Worm (Caenorhabditis elegans): ENCODE measurements around the gene try-13.

try-13 gene

DNA sequence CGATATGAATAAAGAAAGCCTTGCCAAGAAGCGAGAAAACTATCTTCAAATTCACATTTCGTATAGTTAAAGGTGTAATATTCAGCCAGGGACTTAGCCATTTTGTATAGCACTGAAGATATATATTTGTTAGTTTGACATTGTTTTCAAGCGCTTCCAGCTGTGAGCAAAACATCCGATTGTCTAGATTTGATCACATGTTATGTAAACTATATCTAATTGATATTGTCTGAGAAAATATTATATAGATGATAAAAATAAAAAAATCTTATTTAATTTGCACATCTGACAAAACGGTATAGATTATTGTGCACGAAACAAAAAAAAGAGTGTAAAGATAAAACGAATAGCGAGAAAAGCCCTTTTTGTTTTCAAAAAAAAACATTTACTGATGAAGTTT lies 24.8 kb downstream of the try-13 start, which contains the start of gene srh-89:
TSS of gene srh-89 (minus strand) at position 101 of the 400 bp plus-strand sequence.
- no peak for TF ChIP-seq hmg-1.1 (GFP tag; IDR thresholded peaks at IDR 0.05)

DNA sequence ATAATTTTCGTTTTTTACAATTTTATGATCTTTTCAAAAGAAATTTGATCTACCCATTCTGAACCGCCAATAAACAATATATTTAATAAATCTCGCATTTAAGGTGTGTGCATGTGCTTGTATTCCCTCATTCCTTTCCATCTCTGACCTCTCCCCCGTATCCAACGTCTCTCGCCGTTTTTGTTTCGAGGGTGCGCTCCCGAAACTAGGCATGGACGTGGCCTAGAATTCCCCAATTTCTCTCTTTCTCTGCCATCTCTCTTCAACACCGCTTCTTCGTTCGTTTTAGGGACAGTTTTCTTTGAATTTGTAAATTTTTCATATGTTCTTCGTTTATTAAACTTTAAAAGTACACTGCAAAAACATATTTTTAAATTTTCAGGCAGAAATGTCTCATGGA lies 25.6 kb downstream of the try-13 start, which contains the start of gene F25E5.1:
TSS of gene F25E5.1 (plus strand) at position 376 of the 400 bp plus-strand sequence.
- TF ChIP-seq nhr-25 (tag; optimal IDR thresholded peaks at IDR 0.05; ENCODE audit: borderline replicate concordance, insufficient read depth) (no peak), rbr-2 (tag; optimal IDR thresholded peaks at IDR 0.05) (peak; percentile 53), vab-7 (GFP tag; IDR thresholded peaks at IDR 0.05) (no peak), nhr-41 (GFP tag; IDR thresholded peaks at IDR 0.05) (no peak), aha-1 (tag) (no peak), Y75B8A.6 (GFP tag; IDR thresholded peaks at IDR 0.05) (no peak), Y5F2A.4 (GFP tag; optimal IDR thresholded peaks at IDR 0.05) (no peak), ceh-44 (GFP tag; IDR thresholded peaks at IDR 0.05) (peak; percentile 17; the same call in 1 of the 2 replicates), mdl-1 (tag; optimal IDR thresholded peaks at IDR 0.05) (peak in 1 of 2 experiments; percentile 81), attf-4 (tag; optimal IDR thresholded peaks at IDR 0.05) (no peak), madf-9 (GFP tag; conservative IDR thresholded peaks at IDR 0.05) (no peak), dmd-8 (GFP tag; IDR thresholded peaks at IDR 0.05) (no peak), lim-7 (GFP tag; IDR thresholded peaks at IDR 0.05) (no peak), set-16 (GFP tag; IDR thresholded peaks at IDR 0.05) (no peak), ceh-62 (tag; optimal IDR thresholded peaks at IDR 0.05) (no peak), nhr-11 (tag; optimal IDR thresholded peaks at IDR 0.05) (no peak), mdt-29 (GFP tag; IDR thresholded peaks at IDR 0.05) (no peak), T26A8.4 (GFP tag; IDR thresholded peaks at IDR 0.05) (no peak), unc-130 (GFP tag; optimal IDR thresholded peaks at IDR 0.05) (peak; percentile 52), daf-8 (GFP tag; IDR thresholded peaks at IDR 0.05) (no peak), zag-1 (tag; optimal IDR thresholded peaks at IDR 0.05) (no peak), dmd-9 (GFP tag; IDR thresholded peaks at IDR 0.05) (peak; percentile 75; the same call in 1 of the 2 replicates), mes-2 (tag; optimal IDR thresholded peaks at IDR 0.05; ENCODE audit: poor library complexity, severe bottlenecking) (peak; percentile 95), dpl-1 (GFP tag; optimal IDR thresholded peaks at IDR 0.05) (peak; percentile 62), ctbp-1 (GFP tag; IDR thresholded peaks at IDR 0.05) (no peak), Y105C5A.15 (GFP tag; IDR thresholded peaks at IDR 0.05) (no peak), unc-62 (GFP tag; optimal IDR thresholded peaks at IDR 0.05 in 1 of 2) (peak in 1 of 2 experiments; percentile 93), unc-62 (tag; optimal IDR thresholded peaks at IDR 0.05) (no peak), snpc-4 (tag; optimal IDR thresholded peaks at IDR 0.05) (no peak), ZK337.2 (GFP tag; IDR thresholded peaks at IDR 0.05) (0 out of 2 replicates have a peak, but pooled peaks have one; percentile 10), hmg-1.1 (GFP tag; IDR thresholded peaks at IDR 0.05) (peak; percentile 61; the same call in 1 of the 2 replicates), mep-1 (tag; optimal IDR thresholded peaks at IDR 0.05) (no peak), nhr-237 (tag; optimal IDR thresholded peaks at IDR 0.05) (no peak), lin-39 (tag; optimal IDR thresholded peaks at IDR 0.05) (no peak), T20F7.1 (GFP tag; optimal IDR thresholded peaks at IDR 0.05) (no peak), fkh-10 (GFP tag; optimal IDR thresholded peaks at IDR 0.05) (no peak), skn-1 (tag; optimal IDR thresholded peaks at IDR 0.05) (no peak), pqm-1 (tag; optimal IDR thresholded peaks at IDR 0.05) (peak; percentile 48), mxl-2 (GFP tag; conservative IDR thresholded peaks at IDR 0.05) (no peak), nhr-102 (tag; optimal IDR thresholded peaks at IDR 0.05) (peak; percentile 26), nhr-76 (tag; optimal IDR thresholded peaks at IDR 0.05) (no peak), nhr-111 (GFP tag; optimal IDR thresholded peaks at IDR 0.05) (no peak), mxl-3 (GFP tag; optimal IDR thresholded peaks at IDR 0.05) (no peak), ceh-82 (tag; optimal IDR thresholded peaks at IDR 0.05) (no peak), gei-8 (GFP tag; optimal IDR thresholded peaks at IDR 0.05) (no peak), pha-4 (GFP tag; IDR thresholded peaks at IDR 0.05) (no peak), pha-4 (tag; optimal IDR thresholded peaks at IDR 0.05) (peak; percentile 31), arid-1 (GFP tag; conservative IDR thresholded peaks at IDR 0.05) (no peak), zip-11 (GFP tag; IDR thresholded peaks at IDR 0.05) (no peak), daf-12 (tag; optimal IDR thresholded peaks at IDR 0.05) (no peak)
